Fruit fly (Drosophila melanogaster) Kc167 (cell line): ENCODE results near the gene CG32579.

Source experiments
- Myc ChIP-seq: fragments of >200 bp; optimal IDR thresholded peaks from 2 replicates; lab custom pipeline; 2017; ENCODE audit warnings: missing external identifiers
- Sin3A ChIP-seq: fragments of >200 bp; optimal IDR thresholded peaks from 2 replicates; lab custom pipeline; 2018; ENCODE audit warnings: missing external identifiers
- h ChIP-seq: fragments of >200 bp; optimal IDR thresholded peaks from 3 replicates; lab custom pipeline; 2018; ENCODE audit warnings: missing external identifiers
- insv ChIP-seq: fragments of >200 bp; optimal IDR thresholded peaks from 3 replicates; lab custom pipeline; 2018; ENCODE audit warnings: missing external identifiers
- psq ChIP-seq: fragments of >200 bp; optimal IDR thresholded peaks from 2 replicates; lab custom pipeline; 2017; ENCODE audit warnings: missing external identifiers
- ttk ChIP-seq: sonication (Bioruptor generic); optimal IDR thresholded peaks from 2 replicates; lab custom pipeline; 2017; ENCODE audit warnings: missing external identifiers

Gene CG32579

DNA sequence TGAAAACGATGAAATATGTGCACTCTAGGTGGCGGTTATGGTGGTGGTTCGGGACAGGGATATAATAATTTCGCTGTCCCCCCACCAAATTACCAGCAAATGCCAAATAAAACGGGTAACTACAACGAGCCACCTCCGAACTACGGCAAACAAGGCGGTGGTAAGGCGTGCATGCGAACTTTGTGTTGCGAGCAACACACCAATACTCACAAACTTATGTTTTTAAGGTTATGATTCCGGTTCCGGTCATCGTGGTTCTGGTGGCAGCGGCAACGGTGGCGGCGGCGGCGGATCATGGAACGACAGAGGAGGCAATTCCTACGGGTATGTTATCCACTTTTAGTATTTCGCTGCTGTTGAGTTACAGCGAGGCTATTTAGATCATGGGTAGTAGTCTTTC is 34.1 kb upstream of the CG32579 start:
- TF ChIP-seq insv, result no peak
- TF ChIP-seq ttk, result no peak
- TF ChIP-seq h (lab: Kevin White, UChicago), result no peak
- no peak for TF ChIP-seq Myc
- TF ChIP-seq psq (lab: Kevin White, UChicago), result no peak
- TF ChIP-seq Sin3A (lab: Kevin White, UChicago), result no peak

DNA sequence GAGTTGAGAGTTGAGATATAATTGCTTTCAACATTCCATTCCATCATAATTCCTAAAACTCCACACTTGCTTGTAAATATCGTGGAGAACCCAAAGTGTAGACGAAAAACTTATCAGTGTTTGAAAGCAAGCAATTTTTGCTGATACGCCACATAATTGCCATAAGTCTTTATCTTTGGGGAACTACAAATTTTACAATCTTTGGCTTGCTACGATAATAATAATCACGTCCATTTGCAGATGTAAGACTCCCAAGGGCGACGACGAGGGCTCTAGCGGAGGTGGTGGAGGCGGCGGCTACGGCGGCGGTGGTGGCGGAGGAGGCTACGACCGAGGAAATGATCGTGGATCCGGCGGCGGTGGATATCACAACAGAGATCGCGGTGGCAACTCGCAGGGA is 30.4 kb upstream of the CG32579 start:
- no peak for TF ChIP-seq psq (lab: Kevin White, UChicago)
- no peak for TF ChIP-seq Sin3A (lab: Kevin White, UChicago)
- TF ChIP-seq h (lab: Kevin White, UChicago), result no peak
- TF ChIP-seq Myc, result no peak
- TF ChIP-seq ttk, result no peak
- TF ChIP-seq insv, result no peak

DNA sequence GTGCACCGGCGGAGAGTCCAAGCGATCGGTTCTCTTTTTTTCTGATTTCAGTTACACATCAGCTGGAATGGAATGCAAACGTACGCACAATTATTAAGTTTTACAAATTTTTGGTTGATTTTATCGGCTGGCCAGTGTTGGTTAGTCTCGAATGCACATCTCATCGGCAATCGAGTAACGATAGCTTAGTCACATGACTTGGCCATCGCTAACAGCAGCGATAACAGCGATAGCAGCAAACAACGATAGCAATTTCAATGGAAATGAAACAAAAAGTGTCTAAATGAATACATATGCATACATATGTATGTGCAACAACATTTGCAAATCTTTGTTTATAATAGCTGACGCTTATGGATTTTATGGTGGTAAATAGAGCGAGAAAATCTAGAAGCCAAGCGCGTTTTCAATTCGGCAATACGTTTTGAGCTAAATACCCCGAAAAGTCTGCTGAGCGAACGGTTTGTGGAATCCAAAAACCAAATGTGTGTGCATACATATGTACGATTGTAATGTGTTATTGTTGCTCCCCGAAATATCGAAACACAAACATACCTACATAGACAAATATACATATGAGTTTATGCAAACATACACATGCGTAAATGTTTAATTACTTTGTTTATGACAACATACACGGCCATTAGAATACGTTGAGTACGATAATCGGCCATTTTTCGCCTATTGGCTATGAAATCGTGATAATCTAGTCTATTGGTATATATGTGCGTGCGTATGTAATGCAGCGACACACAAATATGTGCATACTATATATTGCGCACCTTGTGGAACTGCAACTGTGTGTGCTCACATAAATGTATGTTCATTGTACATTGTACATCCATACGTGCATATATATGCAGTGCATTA is 26.4 kb upstream of the CG32579 start, which contains the start of gene CG3632:
CG3632 (plus strand) TSS at position 249 of the 870 bp plus-strand sequence.
- TF ChIP-seq insv (no peak), ttk (no peak), h (lab: Kevin White, UChicago) (no peak), psq (lab: Kevin White, UChicago) (no peak), Myc (no peak), Sin3A (lab: Kevin White, UChicago) (no peak)

DNA sequence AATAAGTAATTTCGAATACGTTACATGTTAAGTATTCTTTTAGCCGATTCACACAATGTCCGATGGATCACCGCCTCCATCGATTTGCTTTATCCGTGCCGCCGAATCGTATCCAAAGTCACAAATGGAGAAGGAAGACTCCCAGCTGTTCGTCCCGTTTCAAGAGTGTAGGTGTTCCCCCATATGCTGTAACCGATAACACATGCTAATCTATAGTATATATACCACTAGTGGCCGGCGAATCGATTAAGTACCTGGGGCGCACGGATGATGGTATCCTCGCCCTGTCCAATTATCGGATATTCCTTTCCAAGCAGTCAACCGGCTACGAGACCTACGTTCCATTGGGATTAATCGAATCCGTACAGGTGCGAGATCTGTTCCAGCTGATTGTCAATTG is 25.5 kb upstream of the CG32579 start, which contains the start of gene ERp44:
ERp44 (minus strand) TSS at position 101 of the 400 bp plus-strand sequence.
- TF ChIP-seq Myc (no peak), insv (no peak), Sin3A (lab: Kevin White, UChicago) (no peak), h (lab: Kevin White, UChicago) (no peak), ttk (no peak), psq (lab: Kevin White, UChicago) (no peak)

DNA sequence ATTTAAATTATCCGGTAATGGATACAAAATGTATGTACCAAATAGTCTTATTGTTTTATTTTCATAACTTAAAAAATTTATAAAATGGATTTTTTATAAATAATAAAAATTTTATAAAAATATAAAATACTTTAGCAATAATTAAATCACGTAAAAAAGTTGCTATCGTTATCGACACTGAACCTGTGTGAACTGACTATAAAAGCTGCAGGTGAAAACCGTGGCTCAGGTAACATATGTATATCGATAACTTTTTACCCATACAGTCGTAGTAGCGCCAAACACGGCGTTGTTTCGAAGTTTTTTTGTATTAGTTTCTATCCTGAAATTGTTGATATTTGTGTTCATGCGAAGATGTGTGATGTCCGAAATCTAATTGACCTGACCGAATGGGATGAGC is 19.4 kb upstream of the CG32579 start, which contains the start of gene CG3679:
CG3679 (plus strand) TSS at position 235 of the 400 bp plus-strand sequence.
- TF ChIP-seq h (lab: Kevin White, UChicago) (no peak), insv (no peak), Sin3A (lab: Kevin White, UChicago) (no peak), ttk (no peak), psq (lab: Kevin White, UChicago) (no peak)

DNA sequence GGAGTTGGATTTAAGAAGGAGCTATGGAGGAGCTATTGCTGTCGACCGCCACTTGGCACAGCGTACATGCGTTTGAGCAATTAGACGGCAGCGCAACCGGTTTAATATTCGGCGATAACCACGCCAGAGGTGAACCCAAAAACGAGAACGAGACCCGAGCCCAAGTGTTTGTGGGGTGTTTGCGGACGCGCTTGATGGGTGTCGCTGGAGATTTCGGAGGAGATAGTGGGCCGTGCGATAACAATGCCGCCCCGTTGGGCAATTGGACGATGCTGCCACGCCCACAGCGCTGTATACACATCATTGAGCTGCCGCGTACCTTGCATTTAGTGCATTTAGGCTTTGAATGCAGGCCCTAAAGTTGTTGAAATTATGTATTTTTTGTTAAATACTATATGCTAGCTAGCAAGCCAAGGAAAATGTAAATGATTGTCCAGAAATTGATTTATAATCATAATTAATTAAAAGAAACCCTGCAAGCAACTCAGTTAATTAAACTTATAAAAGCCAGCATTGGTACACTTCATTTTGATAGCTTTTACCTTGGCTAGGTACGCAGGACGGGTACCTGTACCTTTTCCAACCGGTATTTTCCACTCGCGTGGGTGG is 14.7 kb upstream of the CG32579 start, which contains the start of gene Had1:
Had1 (minus strand) TSS at position 358 of the 609 bp plus-strand sequence.
- TF ChIP-seq h (lab: Kevin White, UChicago), result no peak
- no peak for TF ChIP-seq Myc
- TF ChIP-seq insv, result no peak
- TF ChIP-seq ttk, result no peak
- TF ChIP-seq Sin3A (lab: Kevin White, UChicago), result no peak
- TF ChIP-seq psq (lab: Kevin White, UChicago), result no peak

DNA sequence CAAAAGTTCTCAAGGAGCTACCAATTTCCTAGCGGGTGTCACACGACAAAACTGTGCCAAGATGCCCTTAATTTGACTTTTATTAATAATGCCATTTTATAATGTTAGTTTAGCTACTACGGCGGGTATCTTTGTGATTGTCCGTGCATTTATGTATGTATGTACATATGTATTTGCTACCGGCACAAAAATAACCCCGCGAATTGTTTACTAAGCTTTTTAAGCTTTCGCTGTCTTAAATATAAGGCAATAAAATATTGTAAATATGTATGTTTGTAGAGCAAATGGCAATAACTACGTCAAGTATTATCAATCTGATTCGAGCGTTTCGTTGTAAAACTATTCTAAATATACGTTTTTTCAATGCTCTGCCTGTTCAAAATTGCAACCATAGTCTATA is 14.1 kb upstream of the CG32579 start:
- TF ChIP-seq Sin3A (lab: Kevin White, UChicago), result no peak
- no peak for TF ChIP-seq ttk
- no peak for TF ChIP-seq insv
- no peak for TF ChIP-seq psq (lab: Kevin White, UChicago)
- no peak for TF ChIP-seq Myc
- TF ChIP-seq h (lab: Kevin White, UChicago), result no peak

DNA sequence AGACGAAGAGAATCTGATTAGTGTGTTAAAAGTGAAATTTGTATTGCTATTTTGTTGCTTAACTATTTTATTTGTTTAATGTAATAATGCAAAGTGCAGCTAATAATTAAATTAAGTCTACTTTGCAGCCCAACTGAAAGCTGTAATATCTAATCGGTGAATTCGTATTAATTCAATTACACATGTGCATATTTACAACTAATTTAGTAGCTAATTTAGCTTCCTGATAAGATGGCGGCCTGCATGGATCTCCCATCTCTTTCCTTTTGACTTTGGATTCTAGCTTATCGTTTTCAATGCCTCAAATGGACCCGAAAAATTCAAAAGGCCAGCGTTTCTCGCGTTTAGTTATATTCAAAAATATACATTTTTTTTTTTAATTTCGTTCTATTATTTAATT is 13.3 kb upstream of the CG32579 start:
- TF ChIP-seq Sin3A (lab: Kevin White, UChicago) (no peak), h (lab: Kevin White, UChicago) (no peak), Myc (no peak), insv (no peak), psq (lab: Kevin White, UChicago) (no peak), ttk (no peak)

DNA sequence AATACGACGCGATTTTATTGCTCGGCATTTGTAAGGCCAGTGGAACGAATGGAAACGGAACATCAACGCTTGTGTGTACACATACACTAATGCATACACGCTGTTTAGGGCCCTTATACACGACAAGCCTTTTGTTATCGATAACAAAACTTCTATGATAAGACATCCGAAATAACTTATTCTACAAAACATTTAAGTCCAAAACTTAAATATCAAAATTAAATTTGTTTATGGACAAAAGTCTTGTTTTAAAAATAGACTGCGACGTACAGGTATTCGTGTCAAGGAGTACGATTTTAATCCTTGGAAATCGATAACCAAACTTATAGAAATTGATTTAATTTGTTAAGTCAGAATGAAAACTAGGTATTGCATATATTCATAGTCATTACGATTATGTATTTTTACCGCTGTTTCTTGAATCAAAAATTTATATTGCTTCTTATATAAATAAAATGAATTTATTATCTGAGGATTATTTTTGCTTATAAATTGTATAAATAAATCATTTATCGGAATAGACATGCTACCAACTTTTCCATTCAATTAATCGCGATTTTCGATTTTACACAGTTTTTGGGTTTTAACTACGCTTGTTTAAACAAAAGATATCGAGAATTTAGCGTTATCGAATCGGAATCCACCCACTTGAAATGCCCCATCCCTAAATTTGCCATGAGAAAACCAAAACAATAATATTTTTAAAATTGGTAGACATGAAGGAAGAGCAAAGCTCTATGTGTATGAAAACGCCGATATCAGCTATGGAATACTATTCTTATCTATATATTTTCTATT is 9.8 kb upstream of the CG32579 start, which contains the start of the genes CG9915 and SWIP:
CG9915 (minus strand) TSS at position 61 of the 798 bp plus-strand sequence.
SWIP (plus strand) TSS at position 632 of the 798 bp plus-strand sequence.
- TF ChIP-seq insv (no peak), h (lab: Kevin White, UChicago) (no peak), ttk (no peak), Sin3A (lab: Kevin White, UChicago) (no peak), Myc (no peak), psq (lab: Kevin White, UChicago) (no peak)

DNA sequence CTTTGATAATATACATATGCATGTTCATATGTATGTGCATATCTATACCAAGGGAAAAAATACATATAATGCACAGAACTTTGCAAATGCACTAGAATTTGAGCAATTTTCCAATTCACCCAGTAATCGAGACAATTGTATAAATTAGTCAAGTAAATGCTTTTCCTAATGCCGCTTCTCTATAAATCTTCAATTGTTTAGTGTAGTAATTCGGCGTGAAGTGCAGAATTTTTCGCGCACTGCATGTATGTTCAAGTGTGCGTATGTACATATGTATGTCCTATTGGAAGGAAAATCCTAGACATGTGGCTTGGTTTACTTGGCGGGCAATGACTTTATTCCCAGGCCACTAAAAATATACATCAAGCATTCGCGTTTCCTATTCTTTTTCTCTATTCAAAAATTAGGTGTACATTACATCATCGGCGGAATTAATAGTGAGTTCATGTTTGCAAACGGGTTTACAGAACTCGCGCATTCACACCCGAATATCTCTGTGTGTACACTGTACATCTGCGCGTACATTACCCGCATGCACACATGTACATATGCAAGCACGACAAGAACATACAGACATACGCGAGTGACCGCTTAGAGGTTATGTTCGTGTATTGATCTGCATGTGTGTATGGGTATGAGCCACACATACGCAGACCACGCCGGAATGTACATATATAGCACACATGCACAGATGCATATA is 4.1 kb upstream of the CG32579 start:
- TF ChIP-seq psq (lab: Kevin White, UChicago) (no peak), Sin3A (lab: Kevin White, UChicago) (no peak), h (lab: Kevin White, UChicago) (no peak), ttk (no peak), insv (no peak), Myc (no peak)

DNA sequence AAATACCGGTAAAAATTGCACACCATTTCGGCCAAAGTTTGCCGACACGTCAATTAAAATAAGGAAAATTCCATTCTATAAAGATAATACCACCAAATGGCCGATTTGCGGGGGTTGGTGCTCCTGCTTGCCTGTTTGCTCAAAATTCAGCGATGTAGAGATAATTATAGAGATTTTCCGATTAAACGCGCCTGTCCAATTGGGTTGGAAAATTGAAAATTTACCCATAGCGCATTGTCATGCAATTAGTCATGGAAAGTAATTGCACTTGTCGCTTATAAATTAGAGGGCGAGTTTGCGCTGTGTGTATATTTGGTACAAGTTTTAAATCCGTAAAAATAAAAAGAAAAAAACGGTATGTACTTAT is 3.5 kb upstream of the CG32579 start:
- TF ChIP-seq Sin3A (lab: Kevin White, UChicago) (no peak), insv (no peak), Myc (no peak), ttk (no peak), h (lab: Kevin White, UChicago) (no peak), psq (lab: Kevin White, UChicago) (no peak)
